Worm (Caenorhabditis elegans) whole organism, midembryonic: ENCODE results near the gene F54B8.1.
"Not testable (repeated sequence)": the region's sequence is repeated elsewhere in the genome, so short reads cannot be mapped to it uniquely, and the experiment has no call there.

Experiments used
- T22C8.4 ChIP-seq: fragments of 200-800 bp; sonication (Bioruptor generic); IDR thresholded peaks from 2 replicates; pipeline ENCODE4 v1.3.6; 2022; ENCODE audit warnings: missing genetic modification characterization, missing compliant biosample characterization
- cog-1 ChIP-seq: sonication (generic microtip); optimal IDR thresholded peaks from 2 replicates; lab custom pipeline; 2016; ENCODE audit warnings: missing genetic modification characterization, missing compliant biosample characterization
- flt-1 ChIP-seq: fragments of 200-800 bp; sonication (Bioruptor generic); IDR thresholded peaks from 2 replicates; pipeline ENCODE4 v1.3.6; 2022; ENCODE audit warnings: missing genetic modification characterization, missing compliant biosample characterization
- klf-2 ChIP-seq: fragments of 200-800 bp; sonication (Bioruptor generic); conservative IDR thresholded peaks from 2 replicates; pipeline ENCODE4 v1.3.6; 2022; ENCODE audit warnings: missing genetic modification reagents, missing genetic modification characterization, missing compliant biosample characterization
- med-1 ChIP-seq: sonication (generic microtip); optimal IDR thresholded peaks from 2 replicates; lab custom pipeline; 2017; ENCODE audit warnings: missing genetic modification characterization, mild to moderate bottlenecking, missing compliant biosample characterization, antibody characterized with exemption, missing genetic modification reagents; ENCODE audit not compliant: insufficient read depth
- ref-1 ChIP-seq: fragments of 200-800 bp; sonication (Bioruptor generic); conservative IDR thresholded peaks from 2 replicates; pipeline ENCODE4 v1.3.6; 2022; ENCODE audit warnings: missing genetic modification reagents, missing genetic modification characterization, missing compliant biosample characterization
- tab-1 ChIP-seq: fragments of 200-800 bp; sonication (Bioruptor generic); IDR thresholded peaks from 2 replicates; pipeline ENCODE4 v1.3.6; 2022; ENCODE audit warnings: missing genetic modification characterization, missing compliant biosample characterization
- ztf-23 ChIP-seq: fragments of 200-800 bp; sonication (Bioruptor generic); IDR thresholded peaks from 2 replicates; pipeline ENCODE4 v1.3.6; 2022; ENCODE audit warnings: missing genetic modification reagents, missing genetic modification characterization, missing compliant biosample characterization
- ztf-29 ChIP-seq: fragments of 200-800 bp; sonication (Bioruptor generic); IDR thresholded peaks from 2 replicates; pipeline ENCODE4 v1.3.6; 2022; ENCODE audit warnings: missing genetic modification reagents, missing genetic modification characterization, missing compliant biosample characterization

- TF ChIP-seq cog-1; flt-1; ref-1 (GFP tag; lab: Robert Waterston, UW); ztf-29; klf-2 (GFP tag; lab: Robert Waterston, UW); T22C8.4 (GFP tag; lab: Robert Waterston, UW); med-1; tab-1 (GFP tag; lab: Robert Waterston, UW); ztf-23 (GFP tag; lab: Robert Waterston, UW): not testable (repeated sequence)
These were observed 7.5 kb upstream of the F54B8.1 start, which contains the start of gene srd-27 for ce11 chrV:15803079-15803478.
